Worm (Caenorhabditis elegans) whole organism, L2 larva: Measurements from ENCODE around the gene srx-134.

Experiments
- C34F6.9 ChIP-seq: fragments of 150-350 bp; optimal IDR thresholded peaks from 2 replicates; lab custom pipeline; 2014; ENCODE audit warnings: missing biosample characterization, missing genetic modification characterization
- F13H6.1 ChIP-seq: sonication (generic microtip); optimal IDR thresholded peaks from 2 replicates; lab custom pipeline; 2016; ENCODE audit warnings: missing genetic modification characterization, missing compliant biosample characterization
- R02D3.7 ChIP-seq: fragments of 150-350 bp; optimal IDR thresholded peaks from 2 replicates; lab custom pipeline; 2014; ENCODE audit warnings: missing biosample characterization, missing genetic modification characterization
- Y55F3AM.14 ChIP-seq: fragments of 200-800 bp; sonication (Bioruptor generic); optimal IDR thresholded peaks from 2 replicates; lab custom pipeline; 2018; ENCODE audit warnings: mild to moderate bottlenecking, missing genetic modification characterization, missing compliant biosample characterization
- ZK546.5 ChIP-seq: sonication (generic microtip); optimal IDR thresholded peaks from 2 replicates; lab custom pipeline; 2017; ENCODE audit warnings: missing biosample characterization, missing genetic modification characterization
- alr-1 ChIP-seq: fragments of 150-350 bp; optimal IDR thresholded peaks from 2 replicates; lab custom pipeline; 2014; ENCODE audit warnings: missing biosample characterization, missing genetic modification characterization
- aly-2 ChIP-seq: fragments of 150-350 bp; optimal IDR thresholded peaks from 2 replicates; lab custom pipeline; 2014; ENCODE audit warnings: missing biosample characterization, missing genetic modification characterization
- ama-1 ChIP-seq: fragments of 150-350 bp; optimal IDR thresholded peaks from 2 replicates; lab custom pipeline; 2018; ENCODE audit warnings: inconsistent platforms
- blmp-1 ChIP-seq: sonication (generic microtip); optimal IDR thresholded peaks from 2 replicates; lab custom pipeline; 2017; ENCODE audit warnings: missing genetic modification characterization, mild to moderate bottlenecking, missing compliant biosample characterization, antibody characterized with exemption, moderate library complexity; ENCODE audit not compliant: insufficient read depth
- ceh-16 ChIP-seq: fragments of 150-350 bp; optimal IDR thresholded peaks from 2 replicates; lab custom pipeline; 2014; ENCODE audit warnings: missing biosample characterization, missing genetic modification characterization
- ceh-82 ChIP-seq: fragments of 150-350 bp; optimal IDR thresholded peaks from 2 replicates; lab custom pipeline; 2014; ENCODE audit warnings: missing biosample characterization, missing genetic modification characterization
- crh-2 ChIP-seq: sonication (generic microtip); optimal IDR thresholded peaks from 2 replicates; lab custom pipeline; 2017; ENCODE audit warnings: missing biosample characterization, missing genetic modification characterization
- dmd-4 ChIP-seq: sonication (generic microtip); optimal IDR thresholded peaks from 2 replicates; lab custom pipeline; 2017; ENCODE audit warnings: missing biosample characterization, missing genetic modification characterization
- egl-27 ChIP-seq: sonication (generic microtip); optimal IDR thresholded peaks from 3 replicates; lab custom pipeline; 2017; ENCODE audit warnings: missing biosample characterization, missing genetic modification reagents, missing genetic modification characterization
- elt-1 ChIP-seq: fragments of 150-350 bp; optimal IDR thresholded peaks from 2 replicates; lab custom pipeline; 2014; ENCODE audit warnings: missing biosample characterization, missing genetic modification characterization
- elt-3 ChIP-seq: sonication (generic microtip); optimal IDR thresholded peaks from 2 replicates; lab custom pipeline; 2017; ENCODE audit warnings: missing biosample characterization, missing genetic modification characterization
- fos-1 ChIP-seq: fragments of 150-350 bp; optimal IDR thresholded peaks from 2 replicates; lab custom pipeline; 2014; ENCODE audit warnings: missing biosample characterization, missing genetic modification characterization
- gmeb-1 ChIP-seq: fragments of 150-350 bp; optimal IDR thresholded peaks from 2 replicates; lab custom pipeline; 2014; ENCODE audit warnings: missing biosample characterization, missing genetic modification characterization
- lin-11 ChIP-seq: fragments of 150-350 bp; sonication (generic microtip); optimal IDR thresholded peaks from 2 replicates; lab custom pipeline; 2014; ENCODE audit warnings: missing biosample characterization, missing genetic modification characterization, inconsistent platforms, mixed read lengths
- lin-13 ChIP-seq: fragments of 150-350 bp; optimal IDR thresholded peaks from 2 replicates; lab custom pipeline; 2014; ENCODE audit warnings: missing biosample characterization, missing genetic modification reagents, missing genetic modification characterization
- lin-39 ChIP-seq: fragments of 150-350 bp; optimal IDR thresholded peaks from 2 replicates; lab custom pipeline; 2014; ENCODE audit warnings: missing biosample characterization, missing genetic modification reagents, missing genetic modification characterization
- lsy-2 ChIP-seq, 2 experiments: fragments of 150-350 bp in 1 of 2; sonication (generic microtip) in 1 of 2; optimal IDR thresholded peaks; 2 replicates each; lab custom pipeline; 2014 to 2017; ENCODE audit warnings: missing biosample characterization in 2 of 2, missing genetic modification characterization in 2 of 2
- mab-5 ChIP-seq: fragments of 150-350 bp; optimal IDR thresholded peaks from 2 replicates; lab custom pipeline; 2014; ENCODE audit warnings: missing biosample characterization, missing genetic modification characterization
- mbf-1 ChIP-seq: sonication (generic microtip); optimal IDR thresholded peaks from 2 replicates; lab custom pipeline; 2017; ENCODE audit warnings: missing biosample characterization, missing genetic modification characterization
- mdl-1 ChIP-seq, 2 experiments: fragments of 150-350 bp in 1 of 2; sonication (generic microtip) in 1 of 2; optimal IDR thresholded peaks; 2 replicates each; lab custom pipeline; 2017; ENCODE audit warnings: missing biosample characterization in 2 of 2, missing genetic modification characterization in 2 of 2
- nhr-10 ChIP-seq: sonication (generic microtip); optimal IDR thresholded peaks from 2 replicates; lab custom pipeline; 2017; ENCODE audit warnings: missing biosample characterization, missing genetic modification characterization
- nhr-11 ChIP-seq: fragments of 150-350 bp; optimal IDR thresholded peaks from 2 replicates; lab custom pipeline; 2014; ENCODE audit warnings: missing biosample characterization, missing genetic modification characterization
- nhr-12 ChIP-seq: fragments of 150-350 bp; optimal IDR thresholded peaks from 2 replicates; lab custom pipeline; 2014; ENCODE audit warnings: missing biosample characterization, missing genetic modification characterization
- nhr-129 ChIP-seq: fragments of 150-350 bp; optimal IDR thresholded peaks from 2 replicates; lab custom pipeline; 2014; ENCODE audit warnings: missing biosample characterization, missing genetic modification characterization
- nhr-21 ChIP-seq: fragments of 150-350 bp; optimal IDR thresholded peaks from 2 replicates; lab custom pipeline; 2014; ENCODE audit warnings: missing biosample characterization, missing genetic modification characterization
- nhr-23 ChIP-seq: fragments of 150-350 bp; optimal IDR thresholded peaks from 2 replicates; lab custom pipeline; 2014; ENCODE audit warnings: missing biosample characterization, missing genetic modification reagents, missing genetic modification characterization
- nhr-237 ChIP-seq: fragments of 150-350 bp; optimal IDR thresholded peaks from 2 replicates; lab custom pipeline; 2014; ENCODE audit warnings: missing biosample characterization, missing genetic modification characterization
- nhr-25 ChIP-seq: fragments of 150-350 bp; sonication (generic microtip); optimal IDR thresholded peaks from 3 replicates; lab custom pipeline; 2014; ENCODE audit warnings: missing biosample characterization, missing genetic modification characterization
- nhr-6 ChIP-seq: fragments of 150-350 bp; optimal IDR thresholded peaks from 2 replicates; lab custom pipeline; 2014; ENCODE audit warnings: missing biosample characterization, missing genetic modification characterization
- nhr-77 ChIP-seq: fragments of 150-350 bp; optimal IDR thresholded peaks from 2 replicates; lab custom pipeline; 2014; ENCODE audit warnings: missing biosample characterization, missing genetic modification characterization
- peb-1 ChIP-seq: fragments of 150-350 bp; optimal IDR thresholded peaks from 2 replicates; lab custom pipeline; 2014; ENCODE audit warnings: missing biosample characterization, missing genetic modification characterization
- sem-4 ChIP-seq: fragments of 150-350 bp; optimal IDR thresholded peaks from 2 replicates; lab custom pipeline; 2014; ENCODE audit warnings: missing biosample characterization, missing genetic modification reagents, missing genetic modification characterization
- skn-1 ChIP-seq: sonication (generic microtip); optimal IDR thresholded peaks from 2 replicates; lab custom pipeline; 2017; ENCODE audit warnings: missing biosample characterization, missing genetic modification characterization
- sma-3 ChIP-seq: sonication (generic microtip); optimal IDR thresholded peaks from 2 replicates; lab custom pipeline; 2016; ENCODE audit warnings: missing genetic modification reagents, missing genetic modification characterization, missing compliant biosample characterization
- sma-9 ChIP-seq, 2 experiments: fragments of 150-350 bp in 1 of 2; sonication (generic microtip) in 1 of 2; optimal IDR thresholded peaks; 2 replicates each; lab custom pipeline; 2014 to 2016; ENCODE audit warnings: missing genetic modification characterization in 2 of 2, mild to moderate bottlenecking in 1 of 2, missing biosample characterization in 1 of 2, missing compliant biosample characterization in 1 of 2, missing genetic modification reagents in 1 of 2, moderate library complexity in 1 of 2
- snpc-4 ChIP-seq: fragments of 150-350 bp; optimal IDR thresholded peaks from 2 replicates; lab custom pipeline; 2014; ENCODE audit warnings: missing biosample characterization, missing genetic modification characterization
- unc-39 ChIP-seq: fragments of 150-350 bp; optimal IDR thresholded peaks from 2 replicates; lab custom pipeline; 2014; ENCODE audit warnings: missing biosample characterization, missing genetic modification characterization
- unc-55 ChIP-seq: fragments of 150-350 bp; sonication (generic microtip); optimal IDR thresholded peaks from 3 replicates; lab custom pipeline; 2014; ENCODE audit warnings: missing biosample characterization, missing genetic modification reagents, missing genetic modification characterization
- unc-62 ChIP-seq: fragments of 150-350 bp; optimal IDR thresholded peaks from 2 replicates; lab custom pipeline; 2014; ENCODE audit warnings: missing biosample characterization, missing genetic modification reagents, missing genetic modification characterization
- zag-1 ChIP-seq: fragments of 150-350 bp; optimal IDR thresholded peaks from 2 replicates; lab custom pipeline; 2014; ENCODE audit warnings: missing biosample characterization, missing genetic modification characterization
- ztf-1 ChIP-seq: fragments of 200-800 bp; sonication (Bioruptor generic); conservative IDR thresholded peaks from 2 replicates; pipeline ENCODE4 v1.3.6; 2022; ENCODE audit warnings: missing genetic modification characterization, missing compliant biosample characterization
- ztf-11 ChIP-seq: sonication (generic microtip); optimal IDR thresholded peaks from 2 replicates; lab custom pipeline; 2017; ENCODE audit warnings: missing biosample characterization, missing genetic modification characterization
- ztf-4 ChIP-seq: fragments of 150-350 bp; optimal IDR thresholded peaks from 2 replicates; lab custom pipeline; 2014; ENCODE audit warnings: missing biosample characterization, missing genetic modification characterization

Gene srx-134

ce11 chrV:13818824-13819408 is 37.4 kb downstream of the srx-134 start, which contains the start of gene sel-10:
TSS of gene sel-10 (plus strand) at chrV:13819361.
- no peak for TF ChIP-seq peb-1 (tag; lab: Kevin White, UChicago)
- peak; percentile 5 for TF ChIP-seq ztf-4 (tag; lab: Kevin White, UChicago)
- TF ChIP-seq elt-1 (tag; lab: Kevin White, UChicago), result no peak
- TF ChIP-seq nhr-21 (tag; lab: Kevin White, UChicago), result peak; percentile 27
- no peak for TF ChIP-seq ama-1 (lab: Kevin White, UChicago)
- TF ChIP-seq dmd-4 (tag; lab: Kevin White, UChicago), result no peak
- peak; percentile 60 for TF ChIP-seq crh-2
- TF ChIP-seq fos-1, result peak; percentile 75
- TF ChIP-seq sma-3 (GFP tag; lab: Kevin White, UChicago), result peak; percentile 68
- TF ChIP-seq lin-13 (GFP tag; lab: Kevin White, UChicago), result peak; percentile 49
- peak; percentile 78 to 87 for TF ChIP-seq lsy-2 (tag; optimal IDR thresholded peaks at IDR 0.05; lab: Kevin White, UChicago)
- TF ChIP-seq alr-1 (tag; lab: Kevin White, UChicago), result no peak
- TF ChIP-seq nhr-12 (tag; lab: Kevin White, UChicago), result no peak
- TF ChIP-seq blmp-1, result no peak
- TF ChIP-seq unc-39 (tag; lab: Kevin White, UChicago), result no peak
- no peak for TF ChIP-seq aly-2
- no peak for TF ChIP-seq F13H6.1 (tag; lab: Kevin White, UChicago)
- TF ChIP-seq sma-9 (GFP tag; optimal IDR thresholded peaks at IDR 0.05; lab: Kevin White, UChicago), result peak; percentile 79
- TF ChIP-seq sma-9 (tag; optimal IDR thresholded peaks at IDR 0.05; lab: Kevin White, UChicago), result no peak
- no peak for TF ChIP-seq nhr-10 (tag; lab: Kevin White, UChicago)
- no peak for TF ChIP-seq nhr-237
- no peak for TF ChIP-seq skn-1 (tag; lab: Kevin White, UChicago)
- TF ChIP-seq mdl-1 (tag; optimal IDR thresholded peaks at IDR 0.05; lab: Kevin White, UChicago), result no peak
- TF ChIP-seq zag-1 (tag; lab: Kevin White, UChicago), result no peak
- no peak for TF ChIP-seq nhr-6 (tag; lab: Kevin White, UChicago)
- peak; percentile 37 for TF ChIP-seq egl-27
- no peak for TF ChIP-seq lin-39
- no peak for TF ChIP-seq mbf-1 (tag; lab: Kevin White, UChicago)
- peak; percentile 39 for TF ChIP-seq mab-5 (tag; lab: Kevin White, UChicago)
- peak; percentile 85 for TF ChIP-seq unc-55
- TF ChIP-seq ztf-1 (GFP tag; lab: Robert Waterston, UW), result no peak
- no peak for TF ChIP-seq unc-62 (GFP tag; lab: Kevin White, UChicago)
- TF ChIP-seq C34F6.9 (tag; lab: Kevin White, UChicago), result peak; percentile 89
- no peak for TF ChIP-seq Y55F3AM.14 (GFP tag; lab: Kevin White, UChicago)
- no peak for TF ChIP-seq nhr-23 (tag; lab: Kevin White, UChicago)
- TF ChIP-seq nhr-77 (tag; lab: Kevin White, UChicago), result no peak
- TF ChIP-seq snpc-4 (tag; lab: Kevin White, UChicago), result peak; percentile 41
- no peak for TF ChIP-seq elt-3 (tag; lab: Kevin White, UChicago)
- TF ChIP-seq sem-4 (tag; lab: Kevin White, UChicago), result peak; percentile 55
- TF ChIP-seq ztf-11 (tag; lab: Kevin White, UChicago), result no peak
- no peak for TF ChIP-seq nhr-25
- no peak for TF ChIP-seq R02D3.7
- no peak for TF ChIP-seq ceh-82 (tag; lab: Kevin White, UChicago)
- peak; percentile 81 for TF ChIP-seq gmeb-1 (tag; lab: Kevin White, UChicago)
- no peak for TF ChIP-seq nhr-11
- peak; percentile 83 for TF ChIP-seq nhr-129 (tag; lab: Kevin White, UChicago)
- TF ChIP-seq ceh-16 (tag; lab: Kevin White, UChicago), result no peak
- TF ChIP-seq lin-11 (tag; lab: Kevin White, UChicago), result peak; percentile 29
- no peak for TF ChIP-seq ZK546.5
- TF ChIP-seq, all 48 proteins: peak for 17
